Fruit fly (Drosophila melanogaster) whole organism: ENCODE results near the gene CG5070.

Experiments
- EcR ChIP-seq, 2 experiments: fragments of >200 bp; optimal IDR thresholded peaks; 2 replicates each; lab custom pipeline; 2017; ENCODE audit warnings: missing biosample characterization in 2 of 2, missing genetic modification characterization in 2 of 2, missing genetic modification reagents in 2 of 2
- pan ChIP-seq: fragments of >200 bp; optimal IDR thresholded peaks from 2 replicates; lab custom pipeline; 2017

- TF ChIP-seq EcR (GFP tag; optimal IDR thresholded peaks at IDR 0.05; lab: Kevin White, UChicago) (no peak), pan (no peak)
Measured at dm6 chrX:17249326-17249725, 46.4 kb downstream of the CG5070 start, which contains the start of gene CG8675.
